Fruit fly (Drosophila melanogaster) whole organism, wandering third instar larva: Measurements from ENCODE around the gene Rlip.

Experiments
- Myc ChIP-seq: fragments of >200 bp; optimal IDR thresholded peaks from 2 replicates; lab custom pipeline; 2017
- OdsH ChIP-seq: fragments of 200-800 bp; sonication (Bioruptor generic); optimal IDR thresholded peaks from 2 replicates; lab custom pipeline; 2016; ENCODE audit warnings: missing biosample characterization, mild to moderate bottlenecking, missing genetic modification characterization
- h ChIP-seq: fragments of 200-800 bp; sonication (Bioruptor generic); optimal IDR thresholded peaks from 3 replicates; lab custom pipeline; 2016; ENCODE audit warnings: missing biosample characterization, mild to moderate bottlenecking, missing genetic modification characterization
- psq ChIP-seq: fragments of 200-800 bp; sonication (Bioruptor generic); optimal IDR thresholded peaks from 3 replicates; lab custom pipeline; 2017; ENCODE audit warnings: missing biosample characterization, mild to moderate bottlenecking, missing genetic modification characterization, moderate library complexity

DNA sequence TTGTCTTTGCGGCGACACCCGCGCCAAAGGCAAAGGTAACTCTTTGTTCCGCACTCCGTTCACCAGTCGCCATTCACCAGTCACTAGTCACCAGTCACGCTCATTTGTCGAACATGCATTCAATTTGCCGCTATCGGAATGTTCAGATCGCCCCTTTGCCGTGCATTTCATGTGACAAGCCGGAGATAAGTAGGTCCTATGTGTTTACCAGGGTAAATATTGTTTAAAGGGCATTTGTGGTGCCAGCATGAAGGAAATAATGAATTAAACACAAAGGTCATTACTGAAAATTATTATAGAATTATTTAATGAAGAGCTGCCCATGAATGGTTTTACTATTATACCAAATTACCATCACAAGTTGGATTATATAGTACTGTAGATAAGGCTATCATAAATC is 16.4 kb upstream of the Rlip start:
- TF ChIP-seq psq (GFP tag; lab: Kevin White, UChicago) (no peak), Myc (lab: Kevin White, UChicago) (no peak), OdsH (GFP tag; lab: Kevin White, UChicago) (no peak), h (GFP tag; lab: Kevin White, UChicago) (no peak)
